Fruit fly (Drosophila melanogaster): ENCODE data around the gene CG17032.

dm6 chr3L:15958612-15959315 lies at the start of gene CG17032:
- no peak for TF ChIP-seq CG15710 (tag; optimal IDR thresholded peaks at IDR 0.05)
- TF ChIP-seq CG9948 (tag; optimal IDR thresholded peaks at IDR 0.05): no peak
- peak; percentile 64 for TF ChIP-seq CG12605 (GFP tag; IDR thresholded peaks at IDR 0.05)
